Fruit fly (Drosophila melanogaster) whole organism, embryonic: Measurements from ENCODE around the gene SrpRbeta.
A peak's percentile ranks its signal among the peaks of the same experiment; 100 is the strongest.

Experiments used
- Abd-B ChIP-seq: fragments of 200-800 bp; sonication (Bioruptor generic); optimal IDR thresholded peaks from 2 replicates; lab custom pipeline; 2018; ENCODE audit warnings: missing biosample characterization, mild to moderate bottlenecking, missing genetic modification characterization, moderate library complexity
- Atf-2 ChIP-seq: fragments of 200-800 bp; sonication (Bioruptor generic); optimal IDR thresholded peaks from 2 replicates; lab custom pipeline; 2016; ENCODE audit warnings: missing biosample characterization, missing genetic modification characterization
- Awh ChIP-seq: fragments of 200-800 bp; sonication (Bioruptor generic); IDR thresholded peaks from 2 replicates; pipeline ENCODE4, ENCODE4 v1.3.6; 2022; ENCODE audit warnings: missing biosample characterization, missing genetic modification characterization
- C15 ChIP-seq: fragments of 200-800 bp; sonication (Bioruptor generic); IDR thresholded peaks from 3 replicates; pipeline ENCODE4 v1.3.6; 2022; ENCODE audit warnings: missing biosample characterization, missing genetic modification characterization
- CG11723 ChIP-seq: fragments of 200-800 bp; sonication (Bioruptor generic); optimal IDR thresholded peaks from 2 replicates; lab custom pipeline; 2017; ENCODE audit warnings: missing biosample characterization, mild to moderate bottlenecking, missing genetic modification characterization
- CG12769 ChIP-seq: fragments of 200-800 bp; sonication (Bioruptor generic); optimal IDR thresholded peaks from 2 replicates; lab custom pipeline; 2019; ENCODE audit warnings: missing biosample characterization, mild to moderate bottlenecking, missing genetic modification characterization, moderate library complexity
- CG12942 ChIP-seq: fragments of 200-800 bp; sonication (Bioruptor generic); optimal IDR thresholded peaks from 3 replicates; lab custom pipeline; 2016; ENCODE audit warnings: missing biosample characterization, missing genetic modification characterization
- CG13894 ChIP-seq: fragments of 200-800 bp; sonication (Bioruptor generic); optimal IDR thresholded peaks from 3 replicates; lab custom pipeline; 2018; ENCODE audit warnings: missing biosample characterization, mild to moderate bottlenecking, missing genetic modification characterization, moderate library complexity
- CG14014 ChIP-seq: fragments of 200-800 bp; sonication (Bioruptor generic); IDR thresholded peaks from 2 replicates; pipeline ENCODE4 v1.3.6; 2022; ENCODE audit warnings: missing biosample characterization, missing genetic modification characterization
- CG14710 ChIP-seq: fragments of 200-800 bp; sonication (Bioruptor generic); optimal IDR thresholded peaks from 3 replicates; lab custom pipeline; 2019; ENCODE audit warnings: missing biosample characterization, mild to moderate bottlenecking, missing genetic modification characterization, moderate library complexity
- CG15514 ChIP-seq: fragments of 200-800 bp; sonication (Bioruptor generic); optimal IDR thresholded peaks from 3 replicates; lab custom pipeline; 2017; ENCODE audit warnings: missing biosample characterization, missing genetic modification characterization, mild to moderate bottlenecking, moderate library complexity, missing genetic modification reagents
- CG1647 ChIP-seq: fragments of 200-800 bp; sonication (Bioruptor generic); optimal IDR thresholded peaks from 3 replicates; lab custom pipeline; 2016; ENCODE audit warnings: missing biosample characterization, missing genetic modification characterization
- CG16863 ChIP-seq: fragments of 200-800 bp; sonication (Bioruptor generic); optimal IDR thresholded peaks from 3 replicates; lab custom pipeline; 2016; ENCODE audit warnings: missing biosample characterization, missing genetic modification characterization
- CG18619 ChIP-seq: fragments of 200-800 bp; sonication (Bioruptor generic); optimal IDR thresholded peaks from 3 replicates; lab custom pipeline; 2017; ENCODE audit warnings: missing biosample characterization, mild to moderate bottlenecking, missing genetic modification characterization
- CG3726 ChIP-seq: fragments of 200-800 bp; sonication (Bioruptor generic); IDR thresholded peaks from 3 replicates; pipeline ENCODE4, ENCODE4 v1.3.6; 2022; ENCODE audit warnings: missing biosample characterization, missing genetic modification characterization
- CG3995 ChIP-seq: fragments of 200-800 bp; sonication (Bioruptor generic); optimal IDR thresholded peaks from 3 replicates; lab custom pipeline; 2016; ENCODE audit warnings: missing biosample characterization, missing genetic modification characterization
- CG5180 ChIP-seq: fragments of 200-800 bp; sonication (Bioruptor generic); optimal IDR thresholded peaks from 3 replicates; lab custom pipeline; 2017; ENCODE audit warnings: missing biosample characterization, missing genetic modification characterization, mild to moderate bottlenecking, moderate library complexity, missing genetic modification reagents
- CG5245 ChIP-seq: fragments of 200-800 bp; sonication (Bioruptor generic); optimal IDR thresholded peaks from 3 replicates; lab custom pipeline; 2016; ENCODE audit warnings: missing biosample characterization, missing genetic modification characterization
- CG6175 ChIP-seq: fragments of 200-800 bp; sonication (Bioruptor generic); IDR thresholded peaks from 3 replicates; pipeline ENCODE4 v1.3.6; 2022; ENCODE audit warnings: missing biosample characterization, missing genetic modification characterization
- CG6765 ChIP-seq: fragments of 200-800 bp; sonication (Bioruptor generic); optimal IDR thresholded peaks from 3 replicates; lab custom pipeline; 2017; ENCODE audit warnings: missing biosample characterization, mild to moderate bottlenecking, missing genetic modification characterization
- CG6854 ChIP-seq: fragments of 200-800 bp; sonication (Bioruptor generic); optimal IDR thresholded peaks from 3 replicates; lab custom pipeline; 2017; ENCODE audit warnings: missing biosample characterization, mild to moderate bottlenecking, missing genetic modification characterization
- CG7357 ChIP-seq: fragments of 200-800 bp; sonication (Bioruptor generic); IDR thresholded peaks from 3 replicates; pipeline ENCODE4 v1.3.6; 2022; ENCODE audit warnings: missing biosample characterization, missing genetic modification characterization
- CG8290 ChIP-seq, 3 experiments: fragments of 200-800 bp; sonication (Bioruptor generic); optimal IDR thresholded peaks; 2 replicates each; lab custom pipeline; 2016 to 2019; ENCODE audit warnings: missing biosample characterization in 3 of 3, missing genetic modification characterization in 3 of 3, mild to moderate bottlenecking in 2 of 3, moderate library complexity in 1 of 3
- CG8388 ChIP-seq: fragments of 200-800 bp; sonication (Bioruptor generic); optimal IDR thresholded peaks from 2 replicates; lab custom pipeline; 2019; ENCODE audit warnings: missing biosample characterization, mild to moderate bottlenecking, missing genetic modification characterization, moderate library complexity
- Camta ChIP-seq: fragments of 200-800 bp; sonication (Bioruptor generic); optimal IDR thresholded peaks from 2 replicates; lab custom pipeline; 2016; ENCODE audit warnings: missing biosample characterization, missing genetic modification characterization
- ERR ChIP-seq: fragments of 200-800 bp; sonication (Bioruptor generic); optimal IDR thresholded peaks from 2 replicates; lab custom pipeline; 2016; ENCODE audit warnings: missing biosample characterization, missing genetic modification characterization
- Fer2 ChIP-seq: fragments of 200-800 bp; sonication (Bioruptor generic); optimal IDR thresholded peaks from 2 replicates; lab custom pipeline; 2018; ENCODE audit warnings: missing biosample characterization, mild to moderate bottlenecking, missing genetic modification characterization, moderate library complexity
- MBD-R2 ChIP-seq: fragments of 200-800 bp; sonication (Bioruptor generic); IDR thresholded peaks from 2 replicates; pipeline ENCODE4 v1.3.6; 2022; ENCODE audit warnings: missing biosample characterization, missing genetic modification characterization
- Med ChIP-seq: fragments of 200-800 bp; sonication (Bioruptor generic); peaks from one replicate; lab custom pipeline; 2016; ENCODE audit warnings: missing biosample characterization, missing genetic modification characterization, mild to moderate bottlenecking, inconsistent platforms, moderate library complexity
- Pdp1 ChIP-seq, 2 experiments: fragments of 200-800 bp; sonication (Bioruptor generic); optimal IDR thresholded peaks; 3 replicates each; lab custom pipeline; 2016; ENCODE audit warnings: missing biosample characterization in 2 of 2, missing genetic modification characterization in 2 of 2, mild to moderate bottlenecking in 1 of 2, moderate library complexity in 1 of 2
- TFAM ChIP-seq: fragments of 200-800 bp; sonication (Bioruptor generic); optimal IDR thresholded peaks from 2 replicates; lab custom pipeline; 2017; ENCODE audit warnings: missing biosample characterization, missing genetic modification characterization, inconsistent platforms
- Usf ChIP-seq: fragments of 200-800 bp; sonication (Bioruptor generic); optimal IDR thresholded peaks from 2 replicates; lab custom pipeline; 2017; ENCODE audit warnings: missing genotype, missing biosample characterization, missing genetic modification characterization
- YL-1 ChIP-seq: fragments of 200-800 bp; sonication (Bioruptor generic); optimal IDR thresholded peaks from 3 replicates; lab custom pipeline; 2017; ENCODE audit warnings: missing biosample characterization, mild to moderate bottlenecking, missing genetic modification characterization
- cwo ChIP-seq: fragments of 200-800 bp; sonication (Bioruptor generic); optimal IDR thresholded peaks from 3 replicates; lab custom pipeline; 2017; ENCODE audit warnings: missing biosample characterization, missing genetic modification characterization, mild to moderate bottlenecking, moderate library complexity, missing genetic modification reagents
- exex ChIP-seq: fragments of 200-800 bp; sonication (Bioruptor generic); optimal IDR thresholded peaks from 4 replicates; lab custom pipeline; 2018; ENCODE audit warnings: missing biosample characterization, mild to moderate bottlenecking, missing genetic modification characterization, moderate library complexity
- ftz-f1 ChIP-seq: fragments of 200-800 bp; sonication (Bioruptor generic); optimal IDR thresholded peaks from 2 replicates; lab custom pipeline; 2016; ENCODE audit warnings: missing biosample characterization, missing genetic modification characterization
- gcm2 ChIP-seq: fragments of 200-800 bp; sonication (Bioruptor generic); optimal IDR thresholded peaks from 2 replicates; lab custom pipeline; 2016; ENCODE audit warnings: missing biosample characterization, missing genetic modification characterization
- insv ChIP-seq, 2 experiments: fragments of 200-800 bp; sonication (Bioruptor generic); optimal IDR thresholded peaks; 3 replicates each; lab custom pipeline; 2016 to 2018; ENCODE audit warnings: missing biosample characterization in 2 of 2, missing genetic modification characterization in 2 of 2
- lab ChIP-seq: fragments of 200-800 bp; sonication (Bioruptor generic); optimal IDR thresholded peaks from 3 replicates; lab custom pipeline; 2017; ENCODE audit warnings: missing biosample characterization, missing genetic modification characterization, mild to moderate bottlenecking, moderate library complexity, missing genetic modification reagents
- lbe ChIP-seq: fragments of 200-800 bp; sonication (Bioruptor generic); optimal IDR thresholded peaks from 2 replicates; lab custom pipeline; 2016; ENCODE audit warnings: missing biosample characterization, mild to moderate bottlenecking, missing genetic modification characterization
- lov ChIP-seq, 2 experiments: fragments of 200-800 bp in 1 of 2; fragments of >200 bp in 1 of 2; sonication (Bioruptor generic) in 1 of 2; IDR thresholded peaks in 1 of 2; optimal IDR thresholded peaks in 1 of 2; 2 replicates in 1 of 2; 3 replicates in 1 of 2; pipeline versions ENCODE4 v1.3.6 to Lab custom; 2017 to 2022; ENCODE audit warnings: missing biosample characterization in 1 of 2, missing genetic modification characterization in 1 of 2
- mirr ChIP-seq: fragments of 200-800 bp; sonication (Bioruptor generic); optimal IDR thresholded peaks from 3 replicates; lab custom pipeline; 2018; ENCODE audit warnings: missing biosample characterization, mild to moderate bottlenecking, missing genetic modification characterization
- nerfin-2 ChIP-seq: fragments of 200-800 bp; sonication (Bioruptor generic); IDR thresholded peaks from 2 replicates; pipeline ENCODE4 v1.3.6; 2022; ENCODE audit warnings: missing biosample characterization, missing genetic modification characterization; ENCODE audit not compliant: partially characterized antibody
- pita ChIP-seq: fragments of 200-800 bp; sonication (Bioruptor generic); optimal IDR thresholded peaks from 2 replicates; lab custom pipeline; 2017; ENCODE audit warnings: missing biosample characterization, mild to moderate bottlenecking, missing genetic modification characterization
- sd ChIP-seq: fragments of 200-800 bp; sonication (Bioruptor generic); optimal IDR thresholded peaks from 3 replicates; lab custom pipeline; 2018; ENCODE audit warnings: missing biosample characterization, mild to moderate bottlenecking, missing genetic modification characterization, moderate library complexity
- sqz ChIP-seq: fragments of 200-800 bp; sonication (Bioruptor generic); optimal IDR thresholded peaks from 3 replicates; lab custom pipeline; 2018; ENCODE audit warnings: missing biosample characterization, mild to moderate bottlenecking, missing genetic modification characterization
- stc ChIP-seq: fragments of 200-800 bp; sonication (Bioruptor generic); IDR thresholded peaks from 2 replicates; pipeline ENCODE4 v1.3.6; 2022; ENCODE audit warnings: missing biosample characterization, missing genetic modification characterization
- sug ChIP-seq: fragments of 200-800 bp; optimal IDR thresholded peaks from 2 replicates; lab custom pipeline; 2019; ENCODE audit warnings: missing biosample characterization, mild to moderate bottlenecking, missing genetic modification characterization, moderate library complexity
- vfl ChIP-seq: fragments of 200-800 bp; sonication (Bioruptor generic); optimal IDR thresholded peaks from 2 replicates; lab custom pipeline; 2016; ENCODE audit warnings: missing biosample characterization, missing genetic modification characterization

SrpRbeta gene

DNA sequence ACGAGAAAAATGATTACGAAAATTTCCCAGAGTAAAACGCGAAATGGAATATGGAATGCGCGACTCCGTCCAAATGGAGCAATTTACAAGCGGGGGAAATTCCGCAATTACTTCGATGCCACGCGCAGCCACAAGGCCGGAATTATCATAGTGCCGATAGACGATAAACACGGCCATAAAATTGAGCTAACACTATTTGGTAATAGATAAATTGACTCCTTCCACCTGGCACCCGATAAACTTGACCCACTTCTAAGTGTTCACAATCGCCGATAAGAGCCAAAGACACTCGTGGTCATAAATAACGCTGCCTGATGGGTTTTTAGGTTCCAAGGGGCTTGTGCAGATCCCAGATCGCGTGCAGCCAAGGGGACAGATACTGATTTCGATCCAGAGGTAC lies 12.9 kb downstream of the SrpRbeta start:
- TF ChIP-seq Fer2 (tag; lab: Kevin White, UChicago) (no peak), stc (no peak), Abd-B (GFP tag; lab: Kevin White, UChicago) (no peak), CG12769 (tag; lab: Kevin White, UChicago) (peak; percentile 41), lbe (GFP tag; lab: Kevin White, UChicago) (no peak), cwo (GFP tag; lab: Kevin White, UChicago) (peak; percentile 57), CG7357 (GFP tag; lab: Robert Waterston, UW) (no peak), Camta (GFP tag; lab: Kevin White, UChicago) (no peak), CG8388 (GFP tag; lab: Kevin White, UChicago) (no peak), nerfin-2 (0 out of 2 replicates have a peak, but pooled peaks have one; percentile 27), CG5245 (no peak), lab (GFP tag; lab: Kevin White, UChicago) (peak; percentile 41), Atf-2 (GFP tag; lab: Kevin White, UChicago) (no peak), CG14710 (tag; lab: Kevin White, UChicago) (no peak), CG13894 (tag; lab: Kevin White, UChicago) (no peak), CG5180 (GFP tag; lab: Kevin White, UChicago) (no peak), pita (GFP tag; lab: Kevin White, UChicago) (no peak), CG15514 (no peak), vfl (GFP tag; lab: Kevin White, UChicago) (no peak), CG6765 (GFP tag; lab: Kevin White, UChicago) (no peak), exex (peak; percentile 48), C15 (GFP tag; lab: Robert Waterston, UW) (no peak), mirr (GFP tag; lab: Kevin White, UChicago) (peak; percentile 69), Pdp1 (GFP tag; optimal IDR thresholded peaks at IDR 0.05; lab: Kevin White, UChicago) (peak in 1 of 2 experiments; percentile 14), ftz-f1 (peak; percentile 17), CG18619 (GFP tag; lab: Kevin White, UChicago) (no peak), CG3726 (GFP tag; lab: Robert Waterston, UW) (no peak), CG6175 (GFP tag; lab: Robert Waterston, UW) (peak; percentile 53; the same call in 1 of the 3 replicates), CG11723 (GFP tag; lab: Kevin White, UChicago) (no peak), sug (tag; lab: Kevin White, UChicago) (peak; percentile 65), Med (GFP tag; lab: Kevin White, UChicago) (peak; percentile 64), gcm2 (GFP tag; lab: Kevin White, UChicago) (no peak), CG14014 (GFP tag; lab: Robert Waterston, UW) (no peak), sd (tag; lab: Kevin White, UChicago) (peak; percentile 60), YL-1 (GFP tag; lab: Kevin White, UChicago) (no peak), CG8290 (GFP tag; optimal IDR thresholded peaks at IDR 0.05; lab: Kevin White, UChicago) (no peak), CG8290 (tag; optimal IDR thresholded peaks at IDR 0.05; lab: Kevin White, UChicago) (peak in 1 of 2 experiments; percentile 2)

dm6 chr3L:8704713-8705412 lies 15.2 kb downstream of the SrpRbeta start:
- TF ChIP-seq Awh (GFP tag; lab: Robert Waterston, UW) = no peak
- TF ChIP-seq CG3995 (GFP tag; lab: Kevin White, UChicago) = no peak
- TF ChIP-seq CG6854 = peak; percentile 7
- no peak for TF ChIP-seq sqz
- no peak for TF ChIP-seq MBD-R2 (GFP tag; lab: Robert Waterston, UW)
- TF ChIP-seq CG12942 (GFP tag; lab: Kevin White, UChicago) = no peak
- TF ChIP-seq CG16863 (GFP tag; lab: Kevin White, UChicago) = no peak
- no peak for TF ChIP-seq insv (GFP tag; optimal IDR thresholded peaks at IDR 0.05; lab: Kevin White, UChicago)
- TF ChIP-seq ERR (GFP tag; lab: Kevin White, UChicago) = no peak
- no peak for TF ChIP-seq TFAM (GFP tag; lab: Kevin White, UChicago)
- no peak for TF ChIP-seq Usf (GFP tag; lab: Kevin White, UChicago)
- TF ChIP-seq lov (optimal IDR thresholded peaks at IDR 0.05; lab: Kevin White, UChicago) = no peak
- TF ChIP-seq lov (GFP tag; IDR thresholded peaks at IDR 0.05; lab: Robert Waterston, UW) = no peak
- peak; percentile 92 for TF ChIP-seq exex
- no peak for TF ChIP-seq CG1647
